Fruit fly (Drosophila melanogaster) whole organism, embryonic: ENCODE data around the gene CG31872.

Source experiments
- Bdp1 ChIP-seq: fragments of 200-800 bp; sonication (Bioruptor generic); optimal IDR thresholded peaks from 3 replicates; lab custom pipeline; 2016; ENCODE audit warnings: missing biosample characterization, missing genetic modification characterization
- Blimp-1 ChIP-seq: fragments of 200-800 bp; sonication (Bioruptor generic); optimal IDR thresholded peaks from 3 replicates; lab custom pipeline; 2018; ENCODE audit warnings: missing biosample characterization, missing genetic modification characterization, mild to moderate bottlenecking, moderate library complexity, missing genetic modification reagents
- CG11085 ChIP-seq: fragments of 200-800 bp; sonication (Bioruptor generic); IDR thresholded peaks from 2 replicates; pipeline ENCODE4 v1.3.6; 2022; ENCODE audit warnings: missing biosample characterization, missing genetic modification characterization
- CG12299 ChIP-seq: fragments of 200-800 bp; sonication (Bioruptor generic); optimal IDR thresholded peaks from 2 replicates; lab custom pipeline; 2018; ENCODE audit warnings: missing biosample characterization, mild to moderate bottlenecking, missing genetic modification characterization
- CG13775 ChIP-seq: fragments of 200-800 bp; sonication (Bioruptor generic); optimal IDR thresholded peaks from 3 replicates; lab custom pipeline; 2017; ENCODE audit warnings: missing biosample characterization, mild to moderate bottlenecking, missing genetic modification characterization
- CG1792 ChIP-seq: fragments of 200-800 bp; sonication (Bioruptor generic); optimal IDR thresholded peaks from 2 replicates; lab custom pipeline; 2016; ENCODE audit warnings: missing biosample characterization, missing genetic modification characterization
- CG18764 ChIP-seq: fragments of 200-800 bp; sonication (Bioruptor generic); optimal IDR thresholded peaks from 3 replicates; lab custom pipeline; 2016; ENCODE audit warnings: missing biosample characterization, missing genetic modification characterization
- CG2129 ChIP-seq: fragments of 200-800 bp; sonication (Bioruptor generic); IDR thresholded peaks from 2 replicates; pipeline ENCODE4 v1.3.6; 2022; ENCODE audit warnings: missing biosample characterization, missing genetic modification characterization; ENCODE audit not compliant: partially characterized antibody
- CG2712 ChIP-seq: fragments of 200-800 bp; optimal IDR thresholded peaks from 3 replicates; lab custom pipeline; 2019; ENCODE audit warnings: missing biosample characterization, mild to moderate bottlenecking, missing genetic modification characterization, moderate library complexity
- CG34224 ChIP-seq: fragments of 200-800 bp; sonication (Bioruptor generic); IDR thresholded peaks from 3 replicates; pipeline ENCODE4 v1.3.6; 2022; ENCODE audit warnings: missing biosample characterization, missing genetic modification characterization; ENCODE audit not compliant: partially characterized antibody
- CG42726 ChIP-seq: fragments of 200-800 bp; sonication (Bioruptor generic); IDR thresholded peaks from 2 replicates; pipeline ENCODE4 v1.3.6; 2022; ENCODE audit warnings: missing biosample characterization, missing genetic modification characterization; ENCODE audit not compliant: partially characterized antibody
- CG43689 ChIP-seq: fragments of 200-800 bp; sonication (Bioruptor generic); IDR thresholded peaks from 2 replicates; pipeline ENCODE4 v1.3.6; 2022; ENCODE audit warnings: missing biosample characterization, missing genetic modification characterization
- CG4617 ChIP-seq: fragments of 200-800 bp; sonication (Bioruptor generic); optimal IDR thresholded peaks from 3 replicates; lab custom pipeline; 2016; ENCODE audit warnings: missing biosample characterization, missing genetic modification characterization, borderline replicate concordance
- CG6683 ChIP-seq: fragments of 200-800 bp; sonication (Bioruptor generic); optimal IDR thresholded peaks from 2 replicates; lab custom pipeline; 2017; ENCODE audit warnings: missing biosample characterization, mild to moderate bottlenecking, missing genetic modification characterization, missing genetic modification reagents
- CG6765 ChIP-seq: fragments of 200-800 bp; sonication (Bioruptor generic); optimal IDR thresholded peaks from 3 replicates; lab custom pipeline; 2017; ENCODE audit warnings: missing biosample characterization, mild to moderate bottlenecking, missing genetic modification characterization
- CG7357 ChIP-seq: fragments of 200-800 bp; sonication (Bioruptor generic); IDR thresholded peaks from 3 replicates; pipeline ENCODE4 v1.3.6; 2022; ENCODE audit warnings: missing biosample characterization, missing genetic modification characterization
- CG8924 ChIP-seq: fragments of 200-800 bp; optimal IDR thresholded peaks from 3 replicates; lab custom pipeline; 2019; ENCODE audit warnings: missing biosample characterization, mild to moderate bottlenecking, missing genetic modification characterization, moderate library complexity
- Dfd ChIP-seq, 2 experiments: fragments of >200 bp; optimal IDR thresholded peaks; 2 replicates each; lab custom pipeline; 2017; ENCODE audit warnings: missing biosample characterization in 2 of 2, missing genetic modification characterization in 2 of 2
- Dll ChIP-seq: fragments of 200-800 bp; sonication (Bioruptor generic); IDR thresholded peaks from 4 replicates; pipeline ENCODE4 v1.3.6; 2022; ENCODE audit warnings: missing biosample characterization, missing genetic modification characterization; ENCODE audit not compliant: partially characterized antibody
- Gsc ChIP-seq: fragments of 200-800 bp; sonication (Bioruptor generic); IDR thresholded peaks from 2 replicates; pipeline ENCODE4 v1.3.6; 2022; ENCODE audit warnings: missing biosample characterization, missing genetic modification characterization
- H2.0 ChIP-seq: fragments of 200-800 bp; sonication (Bioruptor generic); IDR thresholded peaks from 2 replicates; pipeline ENCODE4 v1.3.6; 2022; ENCODE audit warnings: missing biosample characterization, missing genetic modification characterization
- HLH3B ChIP-seq: fragments of 200-800 bp; sonication (Bioruptor generic); IDR thresholded peaks from 2 replicates; pipeline ENCODE4 v1.3.6; 2022; ENCODE audit warnings: missing biosample characterization, missing genetic modification characterization
- HLH4C ChIP-seq: fragments of 200-800 bp; sonication (Bioruptor generic); IDR thresholded peaks from 3 replicates; pipeline ENCODE4 v1.3.6; 2022; ENCODE audit warnings: missing biosample characterization, missing genetic modification characterization; ENCODE audit not compliant: partially characterized antibody
- Lhr ChIP-seq: fragments of 200-800 bp; sonication (Bioruptor generic); optimal IDR thresholded peaks from 3 replicates; lab custom pipeline; 2017; ENCODE audit warnings: mild to moderate bottlenecking, missing biosample characterization, missing genetic modification reagents, missing genetic modification characterization
- Meics ChIP-seq: fragments of 200-800 bp; sonication (Bioruptor generic); optimal IDR thresholded peaks from 2 replicates; lab custom pipeline; 2017; ENCODE audit warnings: missing biosample characterization, mild to moderate bottlenecking, missing genetic modification characterization
- NFAT ChIP-seq: fragments of 200-800 bp; sonication (Bioruptor generic); IDR thresholded peaks from 2 replicates; pipeline ENCODE4 v1.3.6; 2022; ENCODE audit warnings: missing biosample characterization, missing genetic modification characterization
- Oli ChIP-seq: fragments of 200-800 bp; sonication (Bioruptor generic); optimal IDR thresholded peaks from 2 replicates; lab custom pipeline; 2018; ENCODE audit warnings: missing biosample characterization, mild to moderate bottlenecking, missing genetic modification characterization, moderate library complexity
- Sox102F ChIP-seq: fragments of 200-800 bp; sonication (Bioruptor generic); optimal IDR thresholded peaks from 2 replicates; lab custom pipeline; 2018; ENCODE audit warnings: missing biosample characterization, mild to moderate bottlenecking, missing genetic modification characterization, moderate library complexity
- Sry-β ChIP-seq: fragments of 200-800 bp; sonication (Bioruptor generic); optimal IDR thresholded peaks from 2 replicates; lab custom pipeline; 2018; ENCODE audit warnings: missing biosample characterization, mild to moderate bottlenecking, missing genetic modification characterization, moderate library complexity
- Xrp1 ChIP-seq: fragments of 200-800 bp; sonication (Bioruptor generic); IDR thresholded peaks from 2 replicates; pipeline ENCODE4 v1.3.6; 2022; ENCODE audit warnings: missing biosample characterization, missing genetic modification characterization
- ac ChIP-seq: fragments of 200-800 bp; sonication (Bioruptor generic); optimal IDR thresholded peaks from 3 replicates; lab custom pipeline; 2017; ENCODE audit warnings: missing biosample characterization, mild to moderate bottlenecking, missing genetic modification characterization
- ase ChIP-seq: fragments of 200-800 bp; sonication (Bioruptor generic); IDR thresholded peaks from 3 replicates; pipeline ENCODE4 v1.3.6; 2022; ENCODE audit warnings: missing biosample characterization, missing genetic modification characterization
- crc ChIP-seq: fragments of 200-800 bp; sonication (Bioruptor generic); optimal IDR thresholded peaks from 2 replicates; lab custom pipeline; 2016; ENCODE audit warnings: missing biosample characterization, missing genetic modification characterization
- esg ChIP-seq: fragments of 200-800 bp; sonication (Bioruptor generic); conservative IDR thresholded peaks from 2 replicates; pipeline ENCODE4 v1.3.6; 2022; ENCODE audit warnings: missing biosample characterization, missing genetic modification characterization
- gce ChIP-seq: fragments of 200-800 bp; sonication (Bioruptor generic); IDR thresholded peaks from 3 replicates; pipeline ENCODE4 v1.3.6; 2022; ENCODE audit warnings: missing biosample characterization, missing genetic modification characterization
- gcm2 ChIP-seq: fragments of 200-800 bp; sonication (Bioruptor generic); optimal IDR thresholded peaks from 2 replicates; lab custom pipeline; 2016; ENCODE audit warnings: missing biosample characterization, missing genetic modification characterization
- hb ChIP-seq: fragments of 200-800 bp; sonication (Bioruptor generic); IDR thresholded peaks from 3 replicates; pipeline ENCODE4 v1.3.6; 2022; ENCODE audit warnings: missing biosample characterization, missing genetic modification characterization; ENCODE audit not compliant: partially characterized antibody
- hth ChIP-seq: fragments of >200 bp; optimal IDR thresholded peaks from 2 replicates; lab custom pipeline; 2017; ENCODE audit warnings: inconsistent platforms
- ind ChIP-seq: fragments of 200-800 bp; sonication (Bioruptor generic); optimal IDR thresholded peaks from 3 replicates; lab custom pipeline; 2016; ENCODE audit warnings: missing biosample characterization, missing genetic modification characterization
- jumu ChIP-seq: fragments of 200-800 bp; sonication (Bioruptor generic); optimal IDR thresholded peaks from 3 replicates; lab custom pipeline; 2016; ENCODE audit warnings: missing biosample characterization, missing genetic modification characterization
- klu ChIP-seq: fragments of 200-800 bp; sonication (Bioruptor generic); IDR thresholded peaks from 2 replicates; pipeline ENCODE4 v1.3.6; 2022; ENCODE audit warnings: missing biosample characterization, missing genetic modification characterization
- lov ChIP-seq, 2 experiments: fragments of 200-800 bp in 1 of 2; fragments of >200 bp in 1 of 2; sonication (Bioruptor generic) in 1 of 2; IDR thresholded peaks in 1 of 2; optimal IDR thresholded peaks in 1 of 2; 2 replicates in 1 of 2; 3 replicates in 1 of 2; pipeline versions ENCODE4 v1.3.6 to Lab custom; 2017 to 2022; ENCODE audit warnings: missing biosample characterization in 1 of 2, missing genetic modification characterization in 1 of 2
- pum ChIP-seq: fragments of 200-800 bp; sonication (Bioruptor generic); optimal IDR thresholded peaks from 2 replicates; lab custom pipeline; 2016; ENCODE audit warnings: missing biosample characterization, missing genetic modification characterization
- shn ChIP-seq: fragments of 200-800 bp; sonication (Bioruptor generic); optimal IDR thresholded peaks from 3 replicates; lab custom pipeline; 2016; ENCODE audit warnings: missing biosample characterization, missing genetic modification characterization
- sim ChIP-seq: fragments of 200-800 bp; sonication (Bioruptor generic); IDR thresholded peaks from 2 replicates; pipeline ENCODE4 v1.3.6; 2022; ENCODE audit warnings: missing biosample characterization, missing genetic modification characterization
- slou ChIP-seq: fragments of 200-800 bp; sonication (Bioruptor generic); optimal IDR thresholded peaks from 3 replicates; lab custom pipeline; 2016; ENCODE audit warnings: missing biosample characterization, missing genetic modification characterization
- sug ChIP-seq: fragments of 200-800 bp; optimal IDR thresholded peaks from 2 replicates; lab custom pipeline; 2019; ENCODE audit warnings: missing biosample characterization, mild to moderate bottlenecking, missing genetic modification characterization, moderate library complexity
- wek ChIP-seq: fragments of 200-800 bp; sonication (Bioruptor generic); optimal IDR thresholded peaks from 3 replicates; lab custom pipeline; 2018; ENCODE audit warnings: missing biosample characterization, mild to moderate bottlenecking, missing genetic modification characterization, moderate library complexity
- z ChIP-seq: fragments of 200-800 bp; sonication (Bioruptor generic); IDR thresholded peaks from 3 replicates; pipeline ENCODE4 v1.3.6; 2022; ENCODE audit warnings: missing biosample characterization, missing genetic modification characterization

The CG31872 gene

DNA sequence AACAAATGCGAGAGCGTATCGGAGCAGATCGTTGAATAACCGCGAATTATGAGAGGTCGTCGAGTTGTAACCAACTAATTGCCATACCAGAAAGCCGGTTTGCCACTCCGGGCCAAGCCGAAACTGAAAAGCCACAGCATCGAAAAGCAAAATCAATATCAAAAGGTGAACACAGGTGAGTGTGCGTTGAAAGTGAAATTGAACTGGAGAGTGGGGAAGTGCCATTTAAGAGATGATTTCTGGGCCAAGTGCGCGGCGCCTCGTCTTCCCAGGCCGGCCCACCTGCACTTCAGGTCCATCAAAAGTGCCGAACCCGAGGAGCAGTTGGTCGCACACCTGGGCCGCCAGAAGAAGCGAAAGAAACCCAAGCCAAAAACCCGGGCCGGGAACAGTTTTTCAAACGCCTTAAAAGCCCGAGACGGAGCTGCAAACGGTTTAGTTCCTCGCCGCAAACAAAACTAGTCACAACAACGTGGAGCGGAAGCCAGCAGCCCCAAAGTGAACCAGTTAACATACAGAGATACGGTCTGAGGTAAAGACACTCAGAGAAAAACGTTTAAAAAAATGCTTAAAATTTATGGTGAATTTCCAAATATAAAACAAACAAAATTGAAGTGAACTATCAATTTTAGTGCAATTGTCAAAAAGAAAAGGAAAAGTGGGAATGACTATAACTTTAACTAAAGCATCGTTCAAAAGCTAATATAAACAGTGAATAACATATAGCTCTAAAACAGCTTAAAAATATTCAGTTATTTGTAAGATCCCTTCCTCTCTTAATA, 37.4 kb downstream of the CG31872 start, which contains the start of gene CG17104 (continued):
- TF ChIP-seq CG4617, result no peak
- TF ChIP-seq CG18764 (GFP tag; lab: Kevin White, UChicago), result no peak
- no peak for TF ChIP-seq sim
- TF ChIP-seq CG34224 (GFP tag; lab: Robert Waterston, UW), result no peak
- no peak for TF ChIP-seq Xrp1 (GFP tag; lab: Robert Waterston, UW)
- no peak for TF ChIP-seq Bdp1
- no peak for TF ChIP-seq Dll
- peak; percentile 25 for TF ChIP-seq CG8924
- TF ChIP-seq HLH4C (GFP tag; lab: Robert Waterston, UW), result no peak
- TF ChIP-seq CG11085 (GFP tag; lab: Robert Waterston, UW), result no peak
- TF ChIP-seq slou (GFP tag; lab: Kevin White, UChicago), result no peak
- no peak for TF ChIP-seq gce
- TF ChIP-seq Sry-β (GFP tag; lab: Kevin White, UChicago), result no peak
- TF ChIP-seq shn (GFP tag; lab: Kevin White, UChicago), result no peak
- TF ChIP-seq pum (GFP tag; lab: Kevin White, UChicago), result no peak
- peak; percentile 15; the same call in 1 of the 2 replicates for TF ChIP-seq NFAT (GFP tag; lab: Robert Waterston, UW)
- TF ChIP-seq lov (optimal IDR thresholded peaks at IDR 0.05; lab: Kevin White, UChicago), result no peak
- no peak for TF ChIP-seq lov (GFP tag; IDR thresholded peaks at IDR 0.05; lab: Robert Waterston, UW)
- no peak for TF ChIP-seq jumu (GFP tag; lab: Kevin White, UChicago)
- TF ChIP-seq H2.0 (GFP tag; lab: Robert Waterston, UW), result 0 out of 2 replicates have a peak, but pooled peaks have one; percentile 14
- TF ChIP-seq Sox102F (GFP tag; lab: Kevin White, UChicago), result peak; percentile 55
- no peak for TF ChIP-seq z (GFP tag; lab: Robert Waterston, UW)
- TF ChIP-seq sug (tag; lab: Kevin White, UChicago), result no peak
- no peak for TF ChIP-seq hb
- TF ChIP-seq ind, result peak; percentile 1
- TF ChIP-seq CG6683 (GFP tag; lab: Kevin White, UChicago), result no peak
- TF ChIP-seq Blimp-1, result peak; percentile 64
- TF ChIP-seq HLH3B (GFP tag; lab: Robert Waterston, UW), result 0 out of 2 replicates have a peak, but pooled peaks have one; percentile 28
- TF ChIP-seq CG12299 (tag; lab: Kevin White, UChicago), result no peak
- TF ChIP-seq Oli (tag; lab: Kevin White, UChicago), result peak; percentile 49
- TF ChIP-seq gcm2, result no peak
- TF ChIP-seq CG13775, result no peak
- no peak for TF ChIP-seq CG7357
- no peak for TF ChIP-seq ase
- peak; percentile 36 for TF ChIP-seq Meics (GFP tag; lab: Kevin White, UChicago)
- TF ChIP-seq wek (GFP tag; lab: Kevin White, UChicago), result no peak
- no peak for TF ChIP-seq Dfd (GFP tag; optimal IDR thresholded peaks at IDR 0.05; lab: Kevin White, UChicago)
- no peak for TF ChIP-seq CG1792
- no peak for TF ChIP-seq CG6765 (GFP tag; lab: Kevin White, UChicago)
- TF ChIP-seq CG43689 (GFP tag; lab: Robert Waterston, UW), result no peak
- TF ChIP-seq klu, result no peak
- no peak for TF ChIP-seq ac (GFP tag; lab: Kevin White, UChicago)
- TF ChIP-seq crc (GFP tag; lab: Kevin White, UChicago), result peak; percentile 35
- TF ChIP-seq hth (lab: Kevin White, UChicago), result no peak
- TF ChIP-seq CG42726 (GFP tag; lab: Robert Waterston, UW), result no peak
- TF ChIP-seq Gsc (GFP tag; lab: Robert Waterston, UW), result no peak
- no peak for TF ChIP-seq Lhr (GFP tag; lab: Kevin White, UChicago)
- no peak for TF ChIP-seq CG2129 (GFP tag; lab: Robert Waterston, UW)
- no peak for TF ChIP-seq CG2712
- TF ChIP-seq esg (GFP tag; lab: Robert Waterston, UW), result 0 out of 2 replicates have a peak, but pooled peaks have one; percentile 18
